Worm (Caenorhabditis elegans): ENCODE measurements around the gene Y39B6A.43.

Y39B6A.43 gene

DNA sequence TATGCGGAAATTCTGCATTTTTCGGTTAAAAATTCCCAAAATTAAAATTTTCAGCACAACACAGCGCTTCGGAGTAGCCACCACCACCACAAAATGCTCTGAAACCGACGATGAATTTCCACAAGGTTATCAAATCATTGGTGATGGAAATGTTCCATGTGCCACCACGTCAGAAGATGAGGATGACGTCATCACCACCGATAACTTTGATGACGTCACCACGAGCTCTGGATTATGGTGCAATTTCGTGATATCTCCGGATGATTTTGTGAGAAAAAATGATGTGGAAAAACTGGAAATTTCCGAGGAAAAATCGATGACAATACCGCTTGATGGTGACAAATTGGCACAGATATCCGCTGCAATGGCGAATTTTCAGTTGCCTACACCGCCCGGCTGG lies 25.4 kb upstream of the Y39B6A.43 start:
- no peak for TF ChIP-seq efl-1 (optimal IDR thresholded peaks at IDR 0.05)
- peak in 1 of 2 experiments; percentile 25 for TF ChIP-seq efl-1 (GFP tag; optimal IDR thresholded peaks at IDR 0.05 in 1 of 2)
- no peak for TF ChIP-seq mdl-1 (tag; optimal IDR thresholded peaks at IDR 0.05)

DNA sequence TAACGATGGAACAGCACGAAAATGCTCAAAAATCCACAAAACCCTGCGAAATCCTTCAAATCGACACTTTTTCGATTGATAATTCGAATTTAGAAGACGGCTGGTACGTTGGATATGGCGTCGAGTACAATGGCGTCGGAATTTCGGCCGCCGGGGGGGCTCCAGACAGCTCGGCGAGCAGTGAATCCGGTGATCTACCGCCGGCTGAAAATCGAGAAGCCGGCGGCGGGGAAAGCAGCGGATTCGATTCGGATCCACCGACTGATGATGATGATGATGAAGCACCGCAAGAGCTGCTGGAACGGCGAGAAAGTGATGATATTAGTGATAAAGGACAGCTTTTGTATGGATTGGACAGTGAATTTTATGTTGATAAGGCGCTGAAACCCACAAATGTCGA lies 23.3 kb upstream of the Y39B6A.43 start:
- no peak for TF ChIP-seq ces-1 (GFP tag; optimal IDR thresholded peaks at IDR 0.05)
- no peak for TF ChIP-seq ama-1 (optimal IDR thresholded peaks at IDR 0.05)
- no peak for TF ChIP-seq blmp-1 (tag; optimal IDR thresholded peaks at IDR 0.05)
- TF ChIP-seq mdl-1 (tag; optimal IDR thresholded peaks at IDR 0.05): no peak
- TF ChIP-seq nhr-47 (tag; optimal IDR thresholded peaks at IDR 0.05): no peak
- no peak for TF ChIP-seq egl-13 (tag; optimal IDR thresholded peaks at IDR 0.05)
- no peak for TF ChIP-seq fos-1 (tag; optimal IDR thresholded peaks at IDR 0.05)
- TF ChIP-seq egl-27 (tag; optimal IDR thresholded peaks at IDR 0.05): no peak
- no peak for TF ChIP-seq nhr-71 (tag; optimal IDR thresholded peaks at IDR 0.05)
- no peak for TF ChIP-seq ceh-8 (GFP tag; optimal IDR thresholded peaks at IDR 0.05)
- TF ChIP-seq nhr-12 (tag; optimal IDR thresholded peaks at IDR 0.05): no peak
- no peak for TF ChIP-seq lir-3 (tag; optimal IDR thresholded peaks at IDR 0.05; ENCODE audit: poor library complexity)
- TF ChIP-seq unc-86 (tag; optimal IDR thresholded peaks at IDR 0.05): no peak
- no peak for TF ChIP-seq skn-1 (tag; optimal IDR thresholded peaks at IDR 0.05)
- no peak for TF ChIP-seq nhr-84 (tag; optimal IDR thresholded peaks at IDR 0.05)
- no peak for TF ChIP-seq ceh-90 (tag; optimal IDR thresholded peaks at IDR 0.05)

DNA sequence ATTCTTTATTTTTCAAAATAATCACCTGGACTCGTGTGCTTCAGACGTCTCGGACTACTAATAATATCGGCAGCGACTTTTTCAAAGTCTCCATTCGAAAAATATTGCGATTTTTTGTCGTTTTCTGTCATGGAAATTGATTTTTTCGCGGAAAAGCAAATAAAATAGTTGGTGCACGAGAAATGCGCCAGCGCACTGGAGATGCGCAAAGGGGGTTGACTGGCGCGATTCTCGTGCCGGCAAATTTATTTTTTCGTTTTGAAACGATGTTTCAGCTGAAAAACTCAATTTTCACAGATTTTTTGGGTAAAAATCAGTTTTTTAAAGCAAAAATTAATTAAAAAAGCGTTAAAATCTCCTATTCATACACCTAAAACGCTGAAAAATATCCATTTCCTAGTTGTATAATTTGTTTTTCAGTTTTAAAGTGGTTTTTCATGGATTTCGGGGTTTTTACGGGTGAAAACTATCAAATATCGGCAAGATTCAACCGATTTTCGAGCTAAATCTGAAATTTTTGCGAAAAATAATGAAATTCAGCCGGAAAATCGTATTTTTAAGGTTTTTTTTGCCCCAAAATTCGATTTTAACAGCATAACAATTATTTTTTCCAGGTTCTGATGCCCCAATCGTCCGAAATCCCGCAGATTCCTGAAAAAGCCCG lies 22.7 kb upstream of the Y39B6A.43 start, which contains the start of the genes reps-1 and Y39B6A.37:
TSS of gene reps-1 (minus strand) at position 263 of the 664 bp plus-strand sequence.
TSS of gene Y39B6A.37 (plus strand) at position 614 of the 664 bp plus-strand sequence.
- peak; percentile 76 to 79 for TF ChIP-seq lsy-2 (tag; optimal IDR thresholded peaks at IDR 0.05)
- TF ChIP-seq lir-3 (tag; optimal IDR thresholded peaks at IDR 0.05; ENCODE audit: poor library complexity): no peak
- peak; percentile 55; the same call in 1 of the 2 replicates for TF ChIP-seq unc-98 (GFP tag; IDR thresholded peaks at IDR 0.05)
- no peak for TF ChIP-seq pqm-1 (tag; optimal IDR thresholded peaks at IDR 0.05)
- peak; percentile 72 to 82 (median 78) for TF ChIP-seq dpl-1 (GFP tag; optimal IDR thresholded peaks at IDR 0.05)
- peak; percentile 93 for TF ChIP-seq nhr-19 (GFP tag; conservative IDR thresholded peaks at IDR 0.05)
- peak; percentile 43 for TF ChIP-seq fkh-4 (tag; optimal IDR thresholded peaks at IDR 0.05; ENCODE audit: borderline replicate concordance)
- peak; percentile 49 for TF ChIP-seq egl-13 (tag; optimal IDR thresholded peaks at IDR 0.05)
- TF ChIP-seq nhr-47 (tag; optimal IDR thresholded peaks at IDR 0.05): peak; percentile 89
- TF ChIP-seq grh-1 (GFP tag; IDR thresholded peaks at IDR 0.05): peak; percentile 70
- TF ChIP-seq fos-1 (tag; optimal IDR thresholded peaks at IDR 0.05): no peak
- TF ChIP-seq irx-1 (tag; optimal IDR thresholded peaks at IDR 0.05): peak; percentile 72
- no peak for TF ChIP-seq mef-2 (tag; optimal IDR thresholded peaks at IDR 0.05)
- TF ChIP-seq ztf-11 (tag; optimal IDR thresholded peaks at IDR 0.05): peak in 1 of 2 experiments; percentile 46
- TF ChIP-seq fkh-8 (tag; optimal IDR thresholded peaks at IDR 0.05): peak; percentile 52
- TF ChIP-seq snu-23 (GFP tag; optimal IDR thresholded peaks at IDR 0.05): peak; percentile 85
- TF ChIP-seq skn-1 (tag; optimal IDR thresholded peaks at IDR 0.05): peak; percentile 67
- TF ChIP-seq ces-1 (GFP tag; optimal IDR thresholded peaks at IDR 0.05): no peak
- no peak for TF ChIP-seq nhr-12 (tag; optimal IDR thresholded peaks at IDR 0.05)
- no peak for TF ChIP-seq nhr-28 (tag; optimal IDR thresholded peaks at IDR 0.05)
- no peak for TF ChIP-seq ceh-88 (GFP tag; IDR thresholded peaks at IDR 0.05)
- no peak for TF ChIP-seq zip-4 (GFP tag; optimal IDR thresholded peaks at IDR 0.05)
- TF ChIP-seq nhr-11 (tag; optimal IDR thresholded peaks at IDR 0.05): peak; percentile 42
- TF ChIP-seq nhr-84 (tag; optimal IDR thresholded peaks at IDR 0.05): no peak
- no peak for TF ChIP-seq efl-3 (GFP tag; optimal IDR thresholded peaks at IDR 0.05)
- peak; percentile 75 for TF ChIP-seq xbp-1 (tag; optimal IDR thresholded peaks at IDR 0.05)
- peak; percentile 53 for TF ChIP-seq aly-2 (tag; optimal IDR thresholded peaks at IDR 0.05)
- TF ChIP-seq alr-1 (tag; optimal IDR thresholded peaks at IDR 0.05; ENCODE audit: borderline replicate concordance): no peak
- TF ChIP-seq egl-27 (tag; optimal IDR thresholded peaks at IDR 0.05): no peak
- TF ChIP-seq nhr-237 (tag; optimal IDR thresholded peaks at IDR 0.05): peak; percentile 17
- TF ChIP-seq nhr-71 (tag; optimal IDR thresholded peaks at IDR 0.05): peak; percentile 86
- no peak for TF ChIP-seq C34B4.2 (tag; optimal IDR thresholded peaks at IDR 0.05)
- peak; percentile 62 for TF ChIP-seq snpc-4 (tag; optimal IDR thresholded peaks at IDR 0.05)
- TF ChIP-seq rnt-1 (tag; optimal IDR thresholded peaks at IDR 0.05): peak; percentile 90
- peak; percentile 73 for TF ChIP-seq lin-13 (GFP tag; optimal IDR thresholded peaks at IDR 0.05)
- TF ChIP-seq mdl-1 (tag; optimal IDR thresholded peaks at IDR 0.05): peak in 1 of 2 experiments; percentile 31
- TF ChIP-seq blmp-1 (tag; optimal IDR thresholded peaks at IDR 0.05): peak; percentile 42
- TF ChIP-seq Y116A8C.19 (tag; optimal IDR thresholded peaks at IDR 0.05; ENCODE audit: borderline replicate concordance): no peak
- no peak for TF ChIP-seq zag-1 (tag; optimal IDR thresholded peaks at IDR 0.05)
- TF ChIP-seq sup-37 (GFP tag; optimal IDR thresholded peaks at IDR 0.05): peak; percentile 53
- peak; percentile 16 for TF ChIP-seq nhr-77 (tag; optimal IDR thresholded peaks at IDR 0.05)

Measured in whole organism, L1 larva.